Worm (Caenorhabditis elegans) whole organism, L4 larva: ENCODE results near the gene cri-2.
A peak's percentile ranks its signal among the peaks of the same experiment; 100 is the strongest.

Experiments used
- D1046.2 ChIP-seq: fragments of 200-800 bp; sonication (Bioruptor generic); IDR thresholded peaks from 2 replicates; pipeline ENCODE4 v1.3.6; 2022; ENCODE audit warnings: missing genetic modification characterization, missing compliant biosample characterization
- F37D6.2 ChIP-seq: sonication (generic microtip); optimal IDR thresholded peaks from 2 replicates; lab custom pipeline; 2016; ENCODE audit warnings: mild to moderate bottlenecking, missing genetic modification characterization, missing compliant biosample characterization
- F44E2.7 ChIP-seq: fragments of 200-800 bp; sonication (Bioruptor generic); IDR thresholded peaks from 2 replicates; pipeline ENCODE4 v2.1.2; 2022; ENCODE audit warnings: missing genetic modification characterization, missing compliant biosample characterization
- R02D3.7 ChIP-seq: fragments of 150-350 bp; sonication (generic microtip); optimal IDR thresholded peaks from 3 replicates; lab custom pipeline; 2014; ENCODE audit warnings: missing biosample characterization, missing genetic modification characterization
- T20F7.1 ChIP-seq: fragments of 200-800 bp; sonication (Bioruptor generic); optimal IDR thresholded peaks from 2 replicates; lab custom pipeline; 2018; ENCODE audit warnings: mild to moderate bottlenecking, missing genetic modification characterization, missing compliant biosample characterization
- T26A8.4 ChIP-seq: fragments of 200-800 bp; sonication (Bioruptor generic); IDR thresholded peaks from 2 replicates; pipeline ENCODE4 v1.3.6; 2022; ENCODE audit warnings: missing genetic modification characterization, missing compliant biosample characterization
- Y75B8A.6 ChIP-seq: fragments of 200-800 bp; sonication (Bioruptor generic); IDR thresholded peaks from 2 replicates; pipeline ENCODE4 v1.3.6; 2022; ENCODE audit warnings: missing genetic modification reagents, missing genetic modification characterization, missing compliant biosample characterization
- aha-1 ChIP-seq: fragments of 150-350 bp; peaks from one replicate; lab custom pipeline; 2014; ENCODE audit warnings: missing biosample characterization, missing genetic modification characterization
- arid-1 ChIP-seq: fragments of 200-800 bp; sonication (Bioruptor generic); conservative IDR thresholded peaks from 2 replicates; pipeline ENCODE4 v1.3.6; 2022; ENCODE audit warnings: missing genetic modification reagents, missing genetic modification characterization, missing compliant biosample characterization
- ceh-20 ChIP-seq: fragments of 200-800 bp; sonication (Bioruptor generic); IDR thresholded peaks from 2 replicates; pipeline ENCODE4 v1.3.6; 2022; ENCODE audit warnings: missing genetic modification reagents, missing genetic modification characterization, missing compliant biosample characterization
- ceh-62 ChIP-seq: sonication (generic microtip); optimal IDR thresholded peaks from 2 replicates; lab custom pipeline; 2017; ENCODE audit warnings: missing biosample characterization, missing genetic modification characterization
- ces-1 ChIP-seq: fragments of 150-350 bp; sonication (generic microtip); optimal IDR thresholded peaks from 4 replicates; lab custom pipeline; 2014; ENCODE audit warnings: missing biosample characterization, missing genetic modification reagents, missing genetic modification characterization
- daf-16 ChIP-seq, 3 experiments: sonication (generic microtip); optimal IDR thresholded peaks; 2 replicates each; lab custom pipeline; 2016 to 2017; ENCODE audit warnings: missing genetic modification characterization in 3 of 3, missing genetic modification reagents in 3 of 3, mild to moderate bottlenecking in 2 of 3, missing compliant biosample characterization in 2 of 3, missing biosample characterization in 1 of 3, moderate library complexity in 1 of 3
- daf-19 ChIP-seq: fragments of 200-800 bp; sonication (Bioruptor generic); conservative IDR thresholded peaks from 2 replicates; pipeline ENCODE4 v1.3.6; 2022; ENCODE audit warnings: missing genetic modification characterization, missing compliant biosample characterization
- dmd-6 ChIP-seq: fragments of 200-800 bp; sonication (Bioruptor generic); IDR thresholded peaks from 2 replicates; pipeline ENCODE4 v1.3.6; 2022; ENCODE audit warnings: missing genetic modification reagents, missing genetic modification characterization, missing compliant biosample characterization
- dmd-8 ChIP-seq: fragments of 200-800 bp; sonication (Bioruptor generic); IDR thresholded peaks from 2 replicates; pipeline ENCODE4 v1.3.6; 2022; ENCODE audit warnings: missing genetic modification characterization, missing compliant biosample characterization
- dpl-1 ChIP-seq: fragments of 150-350 bp; optimal IDR thresholded peaks from 2 replicates; lab custom pipeline; 2014; ENCODE audit warnings: missing biosample characterization, missing genetic modification reagents, missing genetic modification characterization
- dve-1 ChIP-seq: sonication (generic microtip); optimal IDR thresholded peaks from 2 replicates; lab custom pipeline; 2017; ENCODE audit warnings: antibody characterized with exemption, mild to moderate bottlenecking, missing genetic modification characterization, missing compliant biosample characterization; ENCODE audit not compliant: insufficient read depth
- fkh-10 ChIP-seq: fragments of 150-350 bp; optimal IDR thresholded peaks from 2 replicates; lab custom pipeline; 2014; ENCODE audit warnings: missing biosample characterization, missing genetic modification reagents, missing genetic modification characterization
- hlh-11 ChIP-seq: fragments of 200-800 bp; sonication (Bioruptor generic); optimal IDR thresholded peaks from 2 replicates; lab custom pipeline; 2018; ENCODE audit warnings: mild to moderate bottlenecking, missing genetic modification characterization, missing compliant biosample characterization
- hlh-30 ChIP-seq: sonication (generic microtip); optimal IDR thresholded peaks from 2 replicates; lab custom pipeline; 2017; ENCODE audit warnings: antibody characterized with exemption, mild to moderate bottlenecking, missing genetic modification characterization, missing compliant biosample characterization; ENCODE audit not compliant: insufficient read depth
- lir-3 ChIP-seq: sonication (generic microtip); optimal IDR thresholded peaks from 2 replicates; lab custom pipeline; 2016; ENCODE audit warnings: mild to moderate bottlenecking, missing genetic modification characterization, missing compliant biosample characterization
- madf-5 ChIP-seq, 2 experiments: fragments of 200-800 bp; sonication (Bioruptor generic); IDR thresholded peaks; 2 replicates each; pipeline ENCODE4 v1.3.6; 2022; ENCODE audit warnings: missing compliant biosample characterization in 2 of 2, missing genetic modification characterization in 2 of 2
- mdl-1 ChIP-seq, 2 experiments: fragments of 150-350 bp in 1 of 2; sonication (generic microtip) in 1 of 2; optimal IDR thresholded peaks; 2 replicates each; lab custom pipeline; 2014 to 2017; ENCODE audit warnings: missing biosample characterization in 2 of 2, missing genetic modification characterization in 2 of 2
- mdt-29 ChIP-seq: fragments of 200-800 bp; sonication (Bioruptor generic); IDR thresholded peaks from 2 replicates; pipeline ENCODE4 v1.3.6; 2022; ENCODE audit warnings: missing genetic modification reagents, missing genetic modification characterization, missing compliant biosample characterization
- mep-1 ChIP-seq: fragments of 150-350 bp; sonication (generic microtip); optimal IDR thresholded peaks from 3 replicates; lab custom pipeline; 2014; ENCODE audit warnings: missing biosample characterization, missing genetic modification characterization
- mxl-3 ChIP-seq: fragments of 200-800 bp; sonication (Bioruptor generic); optimal IDR thresholded peaks from 2 replicates; lab custom pipeline; 2018; ENCODE audit warnings: mild to moderate bottlenecking, missing genetic modification characterization, missing compliant biosample characterization
- nhr-237 ChIP-seq: sonication (generic microtip); optimal IDR thresholded peaks from 2 replicates; lab custom pipeline; 2017; ENCODE audit warnings: missing biosample characterization, missing genetic modification characterization
- nhr-28 ChIP-seq: fragments of 150-350 bp; optimal IDR thresholded peaks from 2 replicates; lab custom pipeline; 2014; ENCODE audit warnings: missing biosample characterization, missing genetic modification characterization
- nhr-42 ChIP-seq: fragments of 200-800 bp; sonication (Bioruptor generic); IDR thresholded peaks from 2 replicates; pipeline ENCODE4 v1.3.6; 2022; ENCODE audit warnings: missing genetic modification characterization, missing compliant biosample characterization
- nhr-76 ChIP-seq: fragments of 150-350 bp; optimal IDR thresholded peaks from 2 replicates; lab custom pipeline; 2014; ENCODE audit warnings: missing biosample characterization, missing genetic modification characterization
- nhr-77 ChIP-seq: fragments of 150-350 bp; optimal IDR thresholded peaks from 2 replicates; lab custom pipeline; 2014; ENCODE audit warnings: missing biosample characterization, missing genetic modification characterization
- pqm-1 ChIP-seq: sonication (generic microtip); optimal IDR thresholded peaks from 2 replicates; lab custom pipeline; 2017; ENCODE audit warnings: missing biosample characterization, missing genetic modification characterization
- rbr-2 ChIP-seq: sonication (generic microtip); optimal IDR thresholded peaks from 2 replicates; lab custom pipeline; 2016; ENCODE audit warnings: missing genotype, missing genetic modification characterization, missing compliant biosample characterization
- saeg-2 ChIP-seq: fragments of 200-800 bp; sonication (Bioruptor generic); IDR thresholded peaks from 2 replicates; pipeline ENCODE4 v1.3.6; 2022; ENCODE audit warnings: missing genetic modification reagents, missing genetic modification characterization, missing compliant biosample characterization
- sdz-12 ChIP-seq: fragments of 200-800 bp; sonication (Bioruptor generic); optimal IDR thresholded peaks from 2 replicates; lab custom pipeline; 2018; ENCODE audit warnings: mild to moderate bottlenecking, missing genetic modification characterization, missing compliant biosample characterization
- set-16 ChIP-seq: fragments of 200-800 bp; sonication (Bioruptor generic); IDR thresholded peaks from 2 replicates; pipeline ENCODE4 v1.3.6; 2022; ENCODE audit warnings: missing genetic modification reagents, missing genetic modification characterization, missing compliant biosample characterization
- snpc-1.2 ChIP-seq: fragments of 200-800 bp; sonication (Bioruptor generic); IDR thresholded peaks from 2 replicates; pipeline ENCODE4 v1.3.6; 2022; ENCODE audit warnings: missing genetic modification reagents, missing genetic modification characterization, missing compliant biosample characterization
- snpc-4 ChIP-seq: fragments of 150-350 bp; optimal IDR thresholded peaks from 2 replicates; lab custom pipeline; 2014; ENCODE audit warnings: missing biosample characterization, missing genetic modification characterization
- spr-1 ChIP-seq: sonication (generic microtip); optimal IDR thresholded peaks from 2 replicates; lab custom pipeline; 2016; ENCODE audit warnings: mild to moderate bottlenecking, missing genetic modification characterization, missing compliant biosample characterization
- tra-1 ChIP-seq: fragments of 200-800 bp; sonication (Bioruptor generic); IDR thresholded peaks from 2 replicates; pipeline ENCODE4 v1.3.6; 2022; ENCODE audit warnings: missing genetic modification reagents, missing genetic modification characterization, missing compliant biosample characterization
- unc-39 ChIP-seq: sonication (generic microtip); optimal IDR thresholded peaks from 2 replicates; lab custom pipeline; 2017; ENCODE audit warnings: missing biosample characterization, missing genetic modification characterization
- vab-7 ChIP-seq: fragments of 200-800 bp; sonication (Bioruptor generic); IDR thresholded peaks from 2 replicates; pipeline ENCODE4 v1.3.6; 2022; ENCODE audit warnings: missing genetic modification reagents, missing genetic modification characterization, missing compliant biosample characterization
- zfp-3 ChIP-seq: fragments of 200-800 bp; sonication (Bioruptor generic); conservative IDR thresholded peaks from 2 replicates; pipeline ENCODE4 v1.3.6; 2022; ENCODE audit warnings: missing genetic modification reagents, missing genetic modification characterization, missing compliant biosample characterization
- zip-2 ChIP-seq: fragments of 150-350 bp; optimal IDR thresholded peaks from 2 replicates; lab custom pipeline; 2014; ENCODE audit warnings: missing biosample characterization, missing genetic modification characterization
- ztf-7 ChIP-seq: fragments of 150-350 bp; optimal IDR thresholded peaks from 2 replicates; lab custom pipeline; 2014; ENCODE audit warnings: missing biosample characterization, missing genetic modification characterization

cri-2 gene

DNA sequence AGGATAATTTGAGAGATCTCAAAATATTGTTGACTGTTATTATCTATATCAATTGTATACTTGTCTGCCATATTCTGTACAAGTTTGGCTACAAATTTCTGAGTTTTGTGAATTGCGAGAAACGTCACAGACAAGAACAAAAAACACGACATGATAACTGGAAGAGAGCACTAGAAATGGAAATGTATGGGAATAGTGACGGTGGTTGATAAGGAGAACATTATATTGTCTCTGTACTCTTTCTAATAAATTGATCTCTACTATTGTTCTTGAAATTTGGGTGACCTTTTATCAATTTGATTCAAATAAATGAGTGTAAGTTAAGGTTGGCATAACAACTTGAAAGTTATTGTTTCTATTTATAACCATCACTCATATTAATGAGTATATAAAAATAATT, 11.2 kb downstream of the cri-2 start (continued):
- no peak for TF ChIP-seq nhr-76 (tag; lab: Kevin White, UChicago)
- no peak for TF ChIP-seq rbr-2
- no peak for TF ChIP-seq D1046.2
- TF ChIP-seq spr-1 (tag; lab: Kevin White, UChicago): no peak
- peak; percentile 55 for TF ChIP-seq hlh-11 (tag; lab: Kevin White, UChicago)
- TF ChIP-seq dmd-8 (GFP tag; lab: Robert Waterston, UW): no peak
- no peak for TF ChIP-seq F37D6.2 (tag; lab: Kevin White, UChicago)
- no peak for TF ChIP-seq mdl-1 (tag; optimal IDR thresholded peaks at IDR 0.05; lab: Kevin White, UChicago)
- TF ChIP-seq madf-5 (GFP tag; IDR thresholded peaks at IDR 0.05; lab: Robert Waterston, UW): no peak
- no peak for TF ChIP-seq unc-39 (tag; lab: Kevin White, UChicago)
- no peak for TF ChIP-seq mdt-29 (GFP tag; lab: Robert Waterston, UW)
- no peak for TF ChIP-seq nhr-77 (tag; lab: Kevin White, UChicago)
- peak; percentile 92 for TF ChIP-seq pqm-1 (tag; lab: Kevin White, UChicago)
- no peak for TF ChIP-seq daf-16 (GFP tag; optimal IDR thresholded peaks at IDR 0.05; lab: Kevin White, UChicago)
- TF ChIP-seq daf-16 (tag; optimal IDR thresholded peaks at IDR 0.05; lab: Kevin White, UChicago): peak; percentile 79
- no peak for TF ChIP-seq ztf-7 (tag; lab: Kevin White, UChicago)
- TF ChIP-seq lir-3 (tag; lab: Kevin White, UChicago): no peak
- TF ChIP-seq dmd-6 (GFP tag; lab: Robert Waterston, UW): peak; percentile 59
- no peak for TF ChIP-seq dpl-1 (GFP tag; lab: Kevin White, UChicago)
- no peak for TF ChIP-seq mxl-3 (GFP tag; lab: Kevin White, UChicago)
- TF ChIP-seq tra-1 (GFP tag; lab: Robert Waterston, UW): no peak
- no peak for TF ChIP-seq T26A8.4 (GFP tag; lab: Robert Waterston, UW)
- TF ChIP-seq dve-1: peak; percentile 51
- no peak for TF ChIP-seq nhr-237
- TF ChIP-seq hlh-30 (tag; lab: Kevin White, UChicago): no peak
- no peak for TF ChIP-seq vab-7 (GFP tag; lab: Robert Waterston, UW)
- TF ChIP-seq ces-1 (GFP tag; lab: Kevin White, UChicago): no peak
- no peak for TF ChIP-seq zip-2 (tag; lab: Kevin White, UChicago)
- TF ChIP-seq snpc-1.2: no peak
- no peak for TF ChIP-seq arid-1 (GFP tag; lab: Robert Waterston, UW)
- no peak for TF ChIP-seq F44E2.7 (GFP tag; lab: Robert Waterston, UW)
- TF ChIP-seq nhr-28 (tag; lab: Kevin White, UChicago): peak; percentile 68
- no peak for TF ChIP-seq Y75B8A.6
- no peak for TF ChIP-seq ceh-20 (GFP tag; lab: Robert Waterston, UW)
- no peak for TF ChIP-seq sdz-12 (GFP tag; lab: Kevin White, UChicago)
- no peak for TF ChIP-seq T20F7.1 (GFP tag; lab: Kevin White, UChicago)
- no peak for TF ChIP-seq fkh-10 (GFP tag; lab: Kevin White, UChicago)

- no peak for TF ChIP-seq set-16 (GFP tag; lab: Robert Waterston, UW)
- TF ChIP-seq ceh-62: no peak
- no peak for TF ChIP-seq ceh-20 (GFP tag; lab: Robert Waterston, UW)
- no peak for TF ChIP-seq R02D3.7 (tag; lab: Kevin White, UChicago)
- no peak for TF ChIP-seq zfp-3 (GFP tag; lab: Robert Waterston, UW)
- TF ChIP-seq mep-1 (tag; lab: Kevin White, UChicago): no peak
- TF ChIP-seq lir-3 (tag; lab: Kevin White, UChicago): no peak
- no peak for TF ChIP-seq tra-1 (GFP tag; lab: Robert Waterston, UW)
- no peak for TF ChIP-seq daf-19
- TF ChIP-seq snpc-4 (tag; lab: Kevin White, UChicago): no peak
- no peak for TF ChIP-seq D1046.2
- TF ChIP-seq nhr-42 (GFP tag; lab: Robert Waterston, UW): no peak
- no peak for TF ChIP-seq aha-1 (tag; lab: Kevin White, UChicago)
- no peak for TF ChIP-seq mdl-1 (tag; optimal IDR thresholded peaks at IDR 0.05; lab: Kevin White, UChicago)
- no peak for TF ChIP-seq saeg-2 (GFP tag; lab: Robert Waterston, UW)
- TF ChIP-seq, all 104 proteins: peak for 0
Observed at ce11 chrV:8213868-8214267, 12.3 kb downstream of the cri-2 start, which contains the start of gene K07C11.7. Gene K07C11.7, minus strand, starts transcription at chrV:8213968.
